Worm (Caenorhabditis elegans) whole organism, L1 larva: ENCODE results near the gene ppm-1.A.
A peak's percentile ranks its signal among the peaks of the same experiment; 100 is the strongest.

ENCODE experiments used
- C04F5.9 ChIP-seq: sonication (generic microtip); optimal IDR thresholded peaks from 2 replicates; lab custom pipeline; 2016; ENCODE audit warnings: missing genetic modification characterization, missing compliant biosample characterization
- F16B12.6 ChIP-seq: fragments of 150-350 bp; optimal IDR thresholded peaks from 2 replicates; lab custom pipeline; 2014; ENCODE audit warnings: missing biosample characterization, missing genetic modification characterization
- aha-1 ChIP-seq: fragments of 150-350 bp; optimal IDR thresholded peaks from 2 replicates; lab custom pipeline; 2014; ENCODE audit warnings: missing biosample characterization, missing genetic modification characterization
- alr-1 ChIP-seq: fragments of 200-800 bp; sonication (Bioruptor generic); optimal IDR thresholded peaks from 2 replicates; lab custom pipeline; 2018; ENCODE audit warnings: borderline replicate concordance, mild to moderate bottlenecking, missing genetic modification characterization, missing compliant biosample characterization
- blmp-1 ChIP-seq: fragments of 150-350 bp; optimal IDR thresholded peaks from 2 replicates; lab custom pipeline; 2014; ENCODE audit warnings: missing biosample characterization, missing genetic modification characterization
- ceh-63 ChIP-seq: fragments of 200-800 bp; sonication (Bioruptor generic); optimal IDR thresholded peaks from 2 replicates; lab custom pipeline; 2018; ENCODE audit warnings: mild to moderate bottlenecking, missing genetic modification characterization, missing compliant biosample characterization
- ceh-88 ChIP-seq: fragments of 200-800 bp; sonication (Bioruptor generic); IDR thresholded peaks from 2 replicates; pipeline ENCODE4 v1.3.6; 2022; ENCODE audit warnings: missing genetic modification characterization, missing compliant biosample characterization
- ceh-90 ChIP-seq: sonication (generic microtip); optimal IDR thresholded peaks from 2 replicates; lab custom pipeline; 2016; ENCODE audit warnings: missing genetic modification characterization, missing compliant biosample characterization
- efl-1 ChIP-seq, 4 experiments: fragments of 150-350 bp; optimal IDR thresholded peaks in 3 of 4; peaks in 1 of 4; 1 replicate in 1 of 4; 2 replicates in 3 of 4; lab custom pipeline; 2014; ENCODE audit warnings: missing biosample characterization in 2 of 4, missing genetic modification characterization in 2 of 4, missing genetic modification reagents in 2 of 4
- egl-13 ChIP-seq: sonication (generic microtip); optimal IDR thresholded peaks from 2 replicates; lab custom pipeline; 2016; ENCODE audit warnings: missing genotype, missing genetic modification reagents, missing genetic modification characterization, missing compliant biosample characterization
- elt-2 ChIP-seq: sonication (generic microtip); optimal IDR thresholded peaks from 2 replicates; lab custom pipeline; 2016; ENCODE audit warnings: missing genetic modification characterization, mild to moderate bottlenecking, inconsistent platforms, missing compliant biosample characterization, missing genetic modification reagents
- elt-3 ChIP-seq, 6 experiments: fragments of 150-350 bp in 1 of 6; sonication (generic microtip); optimal IDR thresholded peaks; 2 replicates each; lab custom pipeline; 2017 to 2018; ENCODE audit warnings: missing biosample characterization in 6 of 6, missing genetic modification characterization in 6 of 6, inconsistent platforms in 1 of 6
- fkh-8 ChIP-seq: sonication (generic microtip); optimal IDR thresholded peaks from 2 replicates; lab custom pipeline; 2016; ENCODE audit warnings: mild to moderate bottlenecking, missing genetic modification characterization, missing compliant biosample characterization
- irx-1 ChIP-seq: sonication (generic microtip); optimal IDR thresholded peaks from 2 replicates; lab custom pipeline; 2016; ENCODE audit warnings: missing genetic modification characterization, missing compliant biosample characterization
- lin-13 ChIP-seq: fragments of 150-350 bp; optimal IDR thresholded peaks from 2 replicates; lab custom pipeline; 2014; ENCODE audit warnings: missing biosample characterization, missing genetic modification reagents, missing genetic modification characterization
- lsy-2 ChIP-seq, 2 experiments: fragments of 150-350 bp; optimal IDR thresholded peaks; 2 replicates each; lab custom pipeline; 2014; ENCODE audit warnings: missing biosample characterization in 2 of 2, missing genetic modification characterization in 2 of 2
- mef-2 ChIP-seq: fragments of 150-350 bp; optimal IDR thresholded peaks from 2 replicates; lab custom pipeline; 2014; ENCODE audit warnings: missing biosample characterization, missing genetic modification characterization
- mep-1 ChIP-seq: fragments of 150-350 bp; optimal IDR thresholded peaks from 2 replicates; lab custom pipeline; 2014; ENCODE audit warnings: missing biosample characterization, missing genetic modification characterization
- nhr-12 ChIP-seq: sonication (generic microtip); optimal IDR thresholded peaks from 2 replicates; lab custom pipeline; 2017; ENCODE audit warnings: missing biosample characterization, missing genetic modification characterization
- nhr-19 ChIP-seq: fragments of 200-800 bp; sonication (Bioruptor generic); conservative IDR thresholded peaks from 2 replicates; pipeline ENCODE4 v1.3.6; 2022; ENCODE audit warnings: missing genetic modification characterization, missing compliant biosample characterization
- nhr-20 ChIP-seq: sonication (generic microtip); optimal IDR thresholded peaks from 2 replicates; lab custom pipeline; 2016; ENCODE audit warnings: mild to moderate bottlenecking, missing genetic modification characterization, missing compliant biosample characterization
- nhr-28 ChIP-seq: fragments of 150-350 bp; optimal IDR thresholded peaks from 2 replicates; lab custom pipeline; 2014; ENCODE audit warnings: missing biosample characterization, missing genetic modification characterization
- nhr-71 ChIP-seq: sonication (generic microtip); optimal IDR thresholded peaks from 2 replicates; lab custom pipeline; 2016; ENCODE audit warnings: mild to moderate bottlenecking, missing genetic modification characterization, moderate library complexity, missing compliant biosample characterization
- nhr-85 ChIP-seq: sonication (generic microtip); peaks from one replicate; lab custom pipeline; 2016; ENCODE audit warnings: missing genetic modification characterization, inconsistent platforms, missing compliant biosample characterization
- nhr-90 ChIP-seq: sonication (generic microtip); optimal IDR thresholded peaks from 2 replicates; lab custom pipeline; 2016; ENCODE audit warnings: mild to moderate bottlenecking, missing genetic modification characterization, missing compliant biosample characterization; ENCODE audit not compliant: poor library complexity
- pag-3 ChIP-seq: sonication (generic microtip); optimal IDR thresholded peaks from 2 replicates; lab custom pipeline; 2017; ENCODE audit warnings: missing genetic modification characterization, mild to moderate bottlenecking, missing compliant biosample characterization, antibody characterized with exemption, borderline replicate concordance; ENCODE audit not compliant: insufficient read depth
- pax-3 ChIP-seq: fragments of 200-800 bp; sonication (Bioruptor generic); optimal IDR thresholded peaks from 2 replicates; lab custom pipeline; 2018; ENCODE audit warnings: mild to moderate bottlenecking, missing genetic modification characterization, moderate library complexity, missing compliant biosample characterization
- sox-4 ChIP-seq: sonication (generic microtip); optimal IDR thresholded peaks from 2 replicates; lab custom pipeline; 2016; ENCODE audit warnings: missing genetic modification characterization, missing compliant biosample characterization
- sup-37 ChIP-seq: fragments of 200-800 bp; sonication (Bioruptor generic); optimal IDR thresholded peaks from 2 replicates; lab custom pipeline; 2018; ENCODE audit warnings: mild to moderate bottlenecking, missing genetic modification characterization, missing compliant biosample characterization
- swsn-7 ChIP-seq: sonication (generic microtip); optimal IDR thresholded peaks from 2 replicates; lab custom pipeline; 2016; ENCODE audit warnings: missing genetic modification characterization, missing compliant biosample characterization
- unc-130 ChIP-seq: fragments of 150-350 bp; optimal IDR thresholded peaks from 2 replicates; lab custom pipeline; 2017; ENCODE audit warnings: missing biosample characterization, missing genetic modification characterization, inconsistent platforms
- unc-30 ChIP-seq: sonication (generic microtip); optimal IDR thresholded peaks from 2 replicates; lab custom pipeline; 2017; ENCODE audit warnings: missing biosample characterization, missing genetic modification characterization
- unc-98 ChIP-seq: fragments of 200-800 bp; sonication (Bioruptor generic); IDR thresholded peaks from 2 replicates; pipeline ENCODE4 v1.3.6; 2022; ENCODE audit warnings: missing genetic modification characterization, missing compliant biosample characterization
- zag-1 ChIP-seq: fragments of 150-350 bp; optimal IDR thresholded peaks from 2 replicates; lab custom pipeline; 2014; ENCODE audit warnings: missing biosample characterization, missing genetic modification characterization
- ztf-11 ChIP-seq, 2 experiments: sonication (generic microtip); optimal IDR thresholded peaks; 2 replicates each; lab custom pipeline; 2016 to 2017; ENCODE audit warnings: missing genetic modification characterization in 2 of 2, missing biosample characterization in 1 of 2, missing compliant biosample characterization in 1 of 2

ppm-1.A gene

ce11 chrV:10571523-10571922 is 35.3 kb upstream of the ppm-1.A start (continued):
- TF ChIP-seq nhr-19 (GFP tag; lab: Robert Waterston, UW) (no peak), nhr-90 (tag; lab: Kevin White, UChicago) (no peak), unc-130 (tag; lab: Kevin White, UChicago) (no peak), irx-1 (tag; lab: Kevin White, UChicago) (no peak), lsy-2 (tag; optimal IDR thresholded peaks at IDR 0.05; lab: Kevin White, UChicago) (peak in 1 of 2 experiments; percentile 2), sox-4 (tag; lab: Kevin White, UChicago) (no peak), C04F5.9 (tag; lab: Kevin White, UChicago) (no peak), swsn-7 (tag; lab: Kevin White, UChicago) (no peak), nhr-71 (tag; lab: Kevin White, UChicago) (no peak), zag-1 (tag; lab: Kevin White, UChicago) (no peak), efl-1 (optimal IDR thresholded peaks at IDR 0.05; lab: Kevin White, UChicago) (no peak), efl-1 (GFP tag; optimal IDR thresholded peaks at IDR 0.05 in 1 of 2; lab: Kevin White, UChicago) (no peak), egl-13 (tag; lab: Kevin White, UChicago) (no peak), ceh-63 (GFP tag; lab: Kevin White, UChicago) (no peak), mep-1 (tag; lab: Kevin White, UChicago) (no peak), mef-2 (tag; lab: Kevin White, UChicago) (no peak), F16B12.6 (no peak), unc-98 (GFP tag; lab: Robert Waterston, UW) (no peak), pax-3 (tag; lab: Kevin White, UChicago) (no peak), ceh-90 (tag; lab: Kevin White, UChicago) (no peak)

DNA sequence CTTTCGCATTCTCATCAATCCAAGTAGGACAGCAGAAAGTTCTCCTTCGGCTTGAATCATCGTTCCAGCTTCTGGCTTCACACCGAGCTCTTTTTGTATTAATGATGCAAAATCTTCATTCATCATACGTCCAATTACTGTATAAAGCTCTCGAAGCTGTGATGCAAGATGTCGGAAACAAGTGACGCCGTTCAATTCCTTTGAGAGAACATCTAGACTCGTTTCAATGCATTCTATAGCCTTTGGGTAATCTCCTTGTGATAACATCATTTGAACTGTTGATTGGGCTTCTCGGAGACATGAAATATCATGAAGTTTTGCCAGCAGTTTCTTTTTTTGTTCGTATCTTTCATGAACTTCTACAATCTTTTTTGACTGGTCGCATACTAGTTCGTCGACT is 32.3 kb upstream of the ppm-1.A start:
- TF ChIP-seq F16B12.6 (no peak), lsy-2 (tag; optimal IDR thresholded peaks at IDR 0.05; lab: Kevin White, UChicago) (no peak), nhr-71 (tag; lab: Kevin White, UChicago) (no peak)

DNA sequence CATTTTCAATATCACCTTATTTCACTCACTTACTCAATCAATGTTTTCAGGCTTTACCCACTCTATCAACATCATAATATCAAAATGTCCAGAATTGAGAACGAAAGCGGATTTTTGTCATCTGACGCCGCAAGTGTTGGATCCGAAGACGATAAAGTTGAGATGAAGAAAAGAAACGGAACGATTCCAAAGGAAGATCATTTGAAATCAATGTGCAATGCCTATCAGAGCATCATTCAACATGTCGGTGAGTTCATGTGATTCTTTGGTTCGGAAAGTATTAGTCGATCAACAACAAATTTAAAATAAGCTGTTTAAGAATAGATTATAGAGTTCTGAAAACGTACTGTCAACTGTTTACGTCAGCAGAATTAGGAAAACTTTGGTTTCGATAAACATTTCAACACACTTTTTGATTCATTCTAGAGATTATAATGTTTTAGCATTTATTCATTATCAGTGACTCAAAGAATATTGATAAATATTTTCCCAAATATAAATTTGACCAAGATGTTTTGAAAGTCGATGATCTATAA is 28.7 kb upstream of the ppm-1.A start, which contains the start of gene cat-4:
Gene cat-4, plus strand, starts transcription at position 51 of the 536 bp plus-strand sequence.
- no peak for TF ChIP-seq sup-37 (GFP tag; lab: Kevin White, UChicago)
- TF ChIP-seq unc-98 (GFP tag; lab: Robert Waterston, UW): no peak
- TF ChIP-seq fkh-8 (tag; lab: Kevin White, UChicago): no peak
- TF ChIP-seq efl-1 (optimal IDR thresholded peaks at IDR 0.05; lab: Kevin White, UChicago): no peak
- TF ChIP-seq efl-1 (GFP tag; optimal IDR thresholded peaks at IDR 0.05 in 1 of 2; lab: Kevin White, UChicago): no peak
- no peak for TF ChIP-seq lin-13 (GFP tag; lab: Kevin White, UChicago)
- TF ChIP-seq elt-2 (tag; lab: Kevin White, UChicago): peak; percentile 80
- TF ChIP-seq alr-1 (tag; lab: Kevin White, UChicago): no peak

DNA sequence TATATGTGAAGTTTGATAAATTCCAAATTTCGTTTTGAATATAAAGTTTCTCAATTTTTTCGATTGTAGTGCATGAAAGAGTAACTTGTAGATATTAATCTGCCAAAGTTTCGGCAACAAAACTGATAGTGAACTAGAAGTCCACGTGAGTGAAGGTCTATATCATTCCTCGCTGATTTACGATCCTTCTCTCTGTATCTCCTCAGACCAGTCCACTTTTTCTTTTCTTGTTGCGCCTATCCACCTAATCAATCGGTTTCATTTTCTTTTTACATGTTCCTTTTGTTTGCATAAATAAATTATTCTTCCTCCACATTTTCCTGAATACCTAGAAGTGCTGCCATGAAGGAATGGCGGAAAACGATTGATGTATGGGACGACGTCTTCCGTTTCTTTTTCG is 28.0 kb upstream of the ppm-1.A start:
- TF ChIP-seq unc-30: no peak
- no peak for TF ChIP-seq nhr-20 (tag; lab: Kevin White, UChicago)
- no peak for TF ChIP-seq nhr-12 (tag; lab: Kevin White, UChicago)
- no peak for TF ChIP-seq nhr-28 (tag; lab: Kevin White, UChicago)
- TF ChIP-seq F16B12.6: no peak
- TF ChIP-seq C04F5.9 (tag; lab: Kevin White, UChicago): no peak
- TF ChIP-seq efl-1 (optimal IDR thresholded peaks at IDR 0.05; lab: Kevin White, UChicago): no peak
- TF ChIP-seq efl-1 (GFP tag; optimal IDR thresholded peaks at IDR 0.05 in 1 of 2; lab: Kevin White, UChicago): peak in 1 of 2 experiments; percentile 81
- TF ChIP-seq aha-1 (tag; lab: Kevin White, UChicago): no peak
- TF ChIP-seq nhr-90 (tag; lab: Kevin White, UChicago): no peak
- TF ChIP-seq ceh-88 (GFP tag; lab: Robert Waterston, UW): no peak
- TF ChIP-seq blmp-1 (tag; lab: Kevin White, UChicago): peak; percentile 84
- TF ChIP-seq ztf-11 (tag; optimal IDR thresholded peaks at IDR 0.05; lab: Kevin White, UChicago): no peak
- TF ChIP-seq nhr-85 (tag; lab: Kevin White, UChicago): peak; percentile 48
- TF ChIP-seq elt-3 (tag; optimal IDR thresholded peaks at IDR 0.05; lab: Kevin White, UChicago): peak in 1 of 6 experiments; percentile 35
- TF ChIP-seq elt-2 (tag; lab: Kevin White, UChicago): no peak
- no peak for TF ChIP-seq pag-3 (tag; lab: Kevin White, UChicago)
- TF ChIP-seq, all 84 proteins: peak for 4
